Fruit fly (Drosophila melanogaster) whole organism, embryonic: ENCODE results near the gene CG9986.
A peak's percentile ranks its signal among the peaks of the same experiment; 100 is the strongest.

ENCODE experiments used
- Bdp1 ChIP-seq: fragments of 200-800 bp; sonication (Bioruptor generic); optimal IDR thresholded peaks from 3 replicates; lab custom pipeline; 2016; ENCODE audit warnings: missing biosample characterization, missing genetic modification characterization
- CG10209 ChIP-seq: fragments of 200-800 bp; sonication (Bioruptor generic); optimal IDR thresholded peaks from 3 replicates; lab custom pipeline; 2017; ENCODE audit warnings: missing biosample characterization, mild to moderate bottlenecking, missing genetic modification characterization, missing genetic modification reagents
- CG10267 ChIP-seq: fragments of 200-800 bp; sonication (Bioruptor generic); optimal IDR thresholded peaks from 2 replicates; lab custom pipeline; 2018; ENCODE audit warnings: missing biosample characterization, mild to moderate bottlenecking, missing genetic modification characterization, moderate library complexity
- CG11504 ChIP-seq: fragments of 200-800 bp; sonication (Bioruptor generic); optimal IDR thresholded peaks from 3 replicates; lab custom pipeline; 2019; ENCODE audit warnings: missing biosample characterization, mild to moderate bottlenecking, missing genetic modification characterization, moderate library complexity
- CG11560 ChIP-seq: fragments of 200-800 bp; sonication (Bioruptor generic); IDR thresholded peaks from 3 replicates; pipeline ENCODE4 v1.3.6; 2022; ENCODE audit warnings: missing biosample characterization, missing genetic modification characterization
- CG14965 ChIP-seq: fragments of 200-800 bp; sonication (Bioruptor generic); optimal IDR thresholded peaks from 2 replicates; lab custom pipeline; 2016; ENCODE audit warnings: missing biosample characterization, missing genetic modification characterization, borderline replicate concordance
- CG15479 ChIP-seq: fragments of 200-800 bp; sonication (Bioruptor generic); optimal IDR thresholded peaks from 3 replicates; lab custom pipeline; 2019; ENCODE audit warnings: missing biosample characterization, mild to moderate bottlenecking, missing genetic modification characterization, moderate library complexity
- CG17328 ChIP-seq: fragments of 200-800 bp; sonication (Bioruptor generic); IDR thresholded peaks from 2 replicates; pipeline ENCODE4 v1.3.6; 2022; ENCODE audit warnings: missing biosample characterization, missing genetic modification characterization
- CG18262 ChIP-seq: fragments of 200-800 bp; optimal IDR thresholded peaks from 3 replicates; lab custom pipeline; 2019; ENCODE audit warnings: missing biosample characterization, mild to moderate bottlenecking, missing genetic modification characterization, moderate library complexity
- CG2129 ChIP-seq: fragments of 200-800 bp; sonication (Bioruptor generic); IDR thresholded peaks from 2 replicates; pipeline ENCODE4 v1.3.6; 2022; ENCODE audit warnings: missing biosample characterization, missing genetic modification characterization; ENCODE audit not compliant: partially characterized antibody
- CG2712 ChIP-seq: fragments of 200-800 bp; optimal IDR thresholded peaks from 3 replicates; lab custom pipeline; 2019; ENCODE audit warnings: missing biosample characterization, mild to moderate bottlenecking, missing genetic modification characterization, moderate library complexity
- CG31224 ChIP-seq: fragments of 200-800 bp; sonication (Bioruptor generic); IDR thresholded peaks from 2 replicates; pipeline ENCODE4 v1.3.6; 2022; ENCODE audit warnings: missing biosample characterization, missing genetic modification characterization
- CG31365 ChIP-seq: fragments of 200-800 bp; sonication (Bioruptor generic); optimal IDR thresholded peaks from 2 replicates; lab custom pipeline; 2018; ENCODE audit warnings: missing biosample characterization, mild to moderate bottlenecking, missing genetic modification characterization
- CG3847 ChIP-seq: fragments of 200-800 bp; sonication (Bioruptor generic); IDR thresholded peaks from 2 replicates; pipeline ENCODE4 v1.3.6; 2022; ENCODE audit warnings: missing biosample characterization, missing genetic modification characterization
- CG4360 ChIP-seq: fragments of 200-800 bp; sonication (Bioruptor generic); IDR thresholded peaks from 2 replicates; pipeline ENCODE4 v1.3.6; 2022; ENCODE audit warnings: missing biosample characterization, missing genetic modification characterization
- CG8089 ChIP-seq: fragments of 200-800 bp; sonication (Bioruptor generic); optimal IDR thresholded peaks from 3 replicates; lab custom pipeline; 2016; ENCODE audit warnings: missing biosample characterization, missing genetic modification characterization
- CG9215 ChIP-seq: fragments of 200-800 bp; sonication (Bioruptor generic); IDR thresholded peaks from 2 replicates; pipeline ENCODE4 v1.3.6; 2022; ENCODE audit warnings: missing biosample characterization, missing genetic modification characterization
- D19A ChIP-seq: fragments of 200-800 bp; optimal IDR thresholded peaks from 3 replicates; lab custom pipeline; 2019; ENCODE audit warnings: missing biosample characterization, mild to moderate bottlenecking, missing genetic modification characterization, moderate library complexity
- Dek ChIP-seq: fragments of 200-800 bp; sonication (Bioruptor generic); optimal IDR thresholded peaks from 3 replicates; lab custom pipeline; 2019; ENCODE audit warnings: missing biosample characterization, mild to moderate bottlenecking, missing genetic modification characterization, moderate library complexity
- Drgx ChIP-seq: fragments of 200-800 bp; sonication (Bioruptor generic); IDR thresholded peaks from 2 replicates; pipeline ENCODE4 v1.3.6; 2022; ENCODE audit warnings: missing biosample characterization, missing genetic modification characterization
- E2f2 ChIP-seq: fragments of 200-800 bp; sonication (Bioruptor generic); IDR thresholded peaks from 2 replicates; pipeline ENCODE4 v1.3.6; 2022; ENCODE audit warnings: missing biosample characterization, missing genetic modification characterization
- H15 ChIP-seq: fragments of 200-800 bp; sonication (Bioruptor generic); IDR thresholded peaks from 3 replicates; pipeline ENCODE4 v1.3.6; 2022; ENCODE audit warnings: missing biosample characterization, missing genetic modification characterization
- Hey ChIP-seq: fragments of 200-800 bp; sonication (Bioruptor generic); optimal IDR thresholded peaks from 3 replicates; lab custom pipeline; 2018; ENCODE audit warnings: missing biosample characterization, mild to moderate bottlenecking, missing genetic modification characterization
- Jarid2 ChIP-seq: fragments of 200-800 bp; sonication (Bioruptor generic); optimal IDR thresholded peaks from 3 replicates; lab custom pipeline; 2017; ENCODE audit warnings: mild to moderate bottlenecking, missing biosample characterization, missing genetic modification reagents, missing genetic modification characterization
- NK7.1 ChIP-seq: fragments of 200-800 bp; sonication (Bioruptor generic); optimal IDR thresholded peaks from 3 replicates; lab custom pipeline; 2016; ENCODE audit warnings: missing biosample characterization, missing genetic modification characterization
- Nf-YC ChIP-seq: fragments of 200-800 bp; optimal IDR thresholded peaks from 3 replicates; lab custom pipeline; 2019; ENCODE audit warnings: missing biosample characterization, mild to moderate bottlenecking, missing genetic modification characterization, moderate library complexity
- Sox100B ChIP-seq: fragments of 200-800 bp; sonication (Bioruptor generic); optimal IDR thresholded peaks from 3 replicates; lab custom pipeline; 2018; ENCODE audit warnings: missing biosample characterization, mild to moderate bottlenecking, missing genetic modification characterization
- abd-A ChIP-seq: fragments of 200-800 bp; sonication (Bioruptor generic); optimal IDR thresholded peaks from 3 replicates; lab custom pipeline; 2019; ENCODE audit warnings: missing biosample characterization, mild to moderate bottlenecking, missing genetic modification characterization, moderate library complexity
- aop ChIP-seq: fragments of 200-800 bp; sonication (Bioruptor generic); IDR thresholded peaks from 2 replicates; pipeline ENCODE4 v1.3.6; 2022; ENCODE audit warnings: missing biosample characterization, missing genetic modification characterization
- ap ChIP-seq: fragments of 200-800 bp; sonication (Bioruptor generic); IDR thresholded peaks from 2 replicates; pipeline ENCODE4 v1.3.6; 2022; ENCODE audit warnings: missing biosample characterization, missing genetic modification characterization
- ash1 ChIP-seq: fragments of 200-800 bp; sonication (Bioruptor generic); optimal IDR thresholded peaks from 2 replicates; lab custom pipeline; 2018; ENCODE audit warnings: missing biosample characterization, mild to moderate bottlenecking, missing genetic modification characterization
- exex ChIP-seq: fragments of 200-800 bp; sonication (Bioruptor generic); optimal IDR thresholded peaks from 4 replicates; lab custom pipeline; 2018; ENCODE audit warnings: missing biosample characterization, mild to moderate bottlenecking, missing genetic modification characterization, moderate library complexity
- gem ChIP-seq: fragments of 200-800 bp; sonication (Bioruptor generic); optimal IDR thresholded peaks from 2 replicates; lab custom pipeline; 2019; ENCODE audit warnings: missing biosample characterization, mild to moderate bottlenecking, missing genetic modification characterization, moderate library complexity
- hkb ChIP-seq, 2 experiments: fragments of 200-800 bp in 1 of 2; fragments of >200 bp in 1 of 2; sonication (Bioruptor generic) in 1 of 2; IDR thresholded peaks in 1 of 2; optimal IDR thresholded peaks in 1 of 2; 2 replicates each; pipeline versions ENCODE4 v1.3.6 to Lab custom; 2017 to 2022; ENCODE audit warnings: missing biosample characterization in 1 of 2, missing genetic modification characterization in 1 of 2
- lola ChIP-seq, 3 experiments: fragments of >200 bp in 2 of 3; fragments of 200-800 bp in 1 of 3; sonication (Bioruptor generic) in 1 of 3; optimal IDR thresholded peaks; 2 replicates each; lab custom pipeline; 2017 to 2019; ENCODE audit warnings: missing biosample characterization in 3 of 3, missing genetic modification characterization in 3 of 3, mild to moderate bottlenecking in 1 of 3, moderate library complexity in 1 of 3
- oc ChIP-seq: fragments of 200-800 bp; sonication (Bioruptor generic); optimal IDR thresholded peaks from 2 replicates; lab custom pipeline; 2018; ENCODE audit warnings: missing biosample characterization, mild to moderate bottlenecking, missing genetic modification characterization, moderate library complexity
- pb ChIP-seq: fragments of 200-800 bp; sonication (Bioruptor generic); optimal IDR thresholded peaks from 3 replicates; lab custom pipeline; 2016; ENCODE audit warnings: missing biosample characterization, missing genetic modification characterization
- pros ChIP-seq: fragments of 200-800 bp; sonication (Bioruptor generic); optimal IDR thresholded peaks from 3 replicates; lab custom pipeline; 2019; ENCODE audit warnings: missing biosample characterization, mild to moderate bottlenecking, missing genetic modification characterization, moderate library complexity
- row ChIP-seq: fragments of 200-800 bp; sonication (Bioruptor generic); IDR thresholded peaks from 3 replicates; pipeline ENCODE4 v1.3.6; 2022; ENCODE audit warnings: missing biosample characterization, missing genetic modification characterization
- run ChIP-seq: fragments of 200-800 bp; sonication (Bioruptor generic); optimal IDR thresholded peaks from 3 replicates; lab custom pipeline; 2018; ENCODE audit warnings: missing biosample characterization, mild to moderate bottlenecking, missing genetic modification characterization
- sens ChIP-seq: fragments of 200-800 bp; sonication (Bioruptor generic); peaks from one replicate; lab custom pipeline; 2016; ENCODE audit warnings: missing biosample characterization, missing genetic modification characterization
- sens-2 ChIP-seq: fragments of 200-800 bp; sonication (Bioruptor generic); IDR thresholded peaks from 2 replicates; pipeline ENCODE4 v1.3.6; 2022; ENCODE audit warnings: missing biosample characterization, missing genetic modification characterization
- seq ChIP-seq: fragments of 200-800 bp; sonication (Bioruptor generic); IDR thresholded peaks from 2 replicates; pipeline ENCODE4 v1.3.6; 2022; ENCODE audit warnings: missing biosample characterization, missing genetic modification characterization
- sima ChIP-seq: fragments of 200-800 bp; sonication (Bioruptor generic); optimal IDR thresholded peaks from 2 replicates; lab custom pipeline; 2016; ENCODE audit warnings: missing biosample characterization, missing genetic modification characterization
- stc ChIP-seq: fragments of 200-800 bp; sonication (Bioruptor generic); IDR thresholded peaks from 2 replicates; pipeline ENCODE4 v1.3.6; 2022; ENCODE audit warnings: missing biosample characterization, missing genetic modification characterization
- tll ChIP-seq, 2 experiments: fragments of 200-800 bp in 1 of 2; fragments of >200 bp in 1 of 2; sonication (Bioruptor generic) in 1 of 2; optimal IDR thresholded peaks; 2 replicates each; lab custom pipeline; 2017 to 2019; ENCODE audit warnings: missing biosample characterization in 2 of 2, missing genetic modification characterization in 2 of 2, mild to moderate bottlenecking in 1 of 2, moderate library complexity in 1 of 2

The CG9986 gene

DNA sequence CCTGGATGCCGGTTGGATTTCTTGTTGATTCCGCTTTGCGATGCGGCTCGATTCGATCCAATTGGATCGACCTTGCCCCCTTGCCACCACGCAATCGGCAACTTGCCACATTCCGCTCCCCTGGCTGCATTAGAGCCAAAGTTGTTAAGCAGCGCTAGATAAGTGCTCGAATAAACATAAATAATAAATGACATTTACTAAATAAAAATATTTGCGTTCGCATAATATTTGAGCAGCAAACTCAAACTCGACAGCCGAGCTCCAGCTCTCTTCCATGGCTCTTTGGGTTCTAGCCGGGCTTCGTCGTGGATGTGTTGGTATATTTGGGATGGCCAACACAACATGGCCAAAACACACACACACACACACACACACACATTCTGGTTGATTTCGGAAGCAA lies 35.1 kb upstream of the CG9986 start (continued):
- TF ChIP-seq CG2129 (GFP tag; lab: Robert Waterston, UW): no peak
- no peak for TF ChIP-seq seq (GFP tag; lab: Robert Waterston, UW)
- no peak for TF ChIP-seq CG11560 (tag; lab: Robert Waterston, UW)

- TF ChIP-seq pb (GFP tag; lab: Kevin White, UChicago) (no peak), sens-2 (GFP tag; lab: Robert Waterston, UW) (no peak), oc (tag; lab: Kevin White, UChicago) (peak; percentile 70), ash1 (GFP tag; lab: Kevin White, UChicago) (no peak), Dek (tag; lab: Kevin White, UChicago) (no peak), CG18262 (tag; lab: Kevin White, UChicago) (peak; percentile 20), Drgx (GFP tag; lab: Robert Waterston, UW) (no peak), Hey (tag; lab: Kevin White, UChicago) (peak; percentile 72), pros (GFP tag; lab: Kevin White, UChicago) (peak; percentile 89), abd-A (tag; lab: Kevin White, UChicago) (peak; percentile 6), D19A (tag; lab: Kevin White, UChicago) (peak; percentile 99), CG8089 (GFP tag; lab: Kevin White, UChicago) (no peak), Jarid2 (GFP tag; lab: Kevin White, UChicago) (no peak), CG4360 (GFP tag; lab: Robert Waterston, UW) (peak; percentile 77), gem (tag; lab: Kevin White, UChicago) (peak; percentile 37), aop (no peak), Sox100B (GFP tag; lab: Kevin White, UChicago) (peak; percentile 11), CG17328 (GFP tag; lab: Robert Waterston, UW) (no peak), CG11504 (tag; lab: Kevin White, UChicago) (peak; percentile 38), CG10209 (GFP tag; lab: Kevin White, UChicago) (no peak), tll (GFP tag; optimal IDR thresholded peaks at IDR 0.05; lab: Kevin White, UChicago) (no peak), CG31365 (tag; lab: Kevin White, UChicago) (no peak), ap (GFP tag; lab: Robert Waterston, UW) (no peak), stc (GFP tag; lab: Robert Waterston, UW) (no peak), CG14965 (no peak), hkb (optimal IDR thresholded peaks at IDR 0.05; lab: Kevin White, UChicago) (peak; percentile 34), hkb (GFP tag; IDR thresholded peaks at IDR 0.05; lab: Robert Waterston, UW) (no peak), row (GFP tag; lab: Robert Waterston, UW) (peak; percentile 73), H15 (no peak), CG31224 (no peak), NK7.1 (no peak), exex (tag; lab: Kevin White, UChicago) (no peak), run (peak; percentile 27), CG3847 (GFP tag; lab: Robert Waterston, UW) (no peak), E2f2 (GFP tag; lab: Robert Waterston, UW) (no peak), CG15479 (GFP tag; lab: Kevin White, UChicago) (no peak), sima (no peak), CG2712 (tag; lab: Kevin White, UChicago) (peak; percentile 31), seq (GFP tag; lab: Robert Waterston, UW) (peak; percentile 14; the same call in 1 of the 2 replicates), sens (peak; percentile 68), CG10267 (tag; lab: Kevin White, UChicago) (peak; percentile 32), CG9215 (GFP tag; lab: Robert Waterston, UW) (no peak), Nf-YC (tag; lab: Kevin White, UChicago) (peak; percentile 1), lola (GFP tag; optimal IDR thresholded peaks at IDR 0.05; lab: Kevin White, UChicago) (peak in 1 of 3 experiments; percentile 35), Bdp1 (no peak)
Measured at dm6 chr3R:28572692-28573643, 32.9 kb upstream of the CG9986 start.
